Fruit fly (Drosophila melanogaster): ENCODE measurements around the gene CG10348.

DNA sequence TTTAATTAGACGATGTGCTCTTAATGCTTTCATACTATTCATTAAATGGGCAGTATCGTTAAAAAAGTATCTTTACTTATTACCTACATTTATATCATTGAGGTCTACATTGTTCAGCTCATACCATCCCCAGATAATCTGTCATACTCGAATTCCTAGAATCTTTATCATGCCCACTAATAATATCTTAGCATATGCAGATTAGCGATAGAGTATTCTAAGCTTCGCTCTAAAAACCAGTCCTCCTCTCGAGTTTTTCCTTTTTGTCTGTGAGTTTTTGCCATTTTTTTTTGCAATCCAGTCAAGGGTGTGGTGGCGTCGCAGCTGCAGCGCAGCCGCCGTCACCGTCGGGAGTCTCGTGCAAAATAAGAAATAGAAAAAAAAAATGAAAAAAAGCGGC, 20.5 kb upstream of the CG10348 start:
- TF ChIP-seq Vsx2 (GFP tag; optimal IDR thresholded peaks at IDR 0.05; ENCODE audit: partially characterized antibody): no peak
- TF ChIP-seq Abd-B (GFP tag; optimal IDR thresholded peaks at IDR 0.05): no peak
- TF ChIP-seq foxo (GFP tag; optimal IDR thresholded peaks at IDR 0.05): no peak
- TF ChIP-seq Myc (optimal IDR thresholded peaks at IDR 0.05): no peak
- no peak for TF ChIP-seq Dif (GFP tag; optimal IDR thresholded peaks at IDR 0.05; ENCODE audit: partially characterized antibody)
- no peak for TF ChIP-seq dmrt93B (GFP tag; optimal IDR thresholded peaks at IDR 0.05)
- TF ChIP-seq GATAd (GFP tag; optimal IDR thresholded peaks at IDR 0.05): no peak
- TF ChIP-seq rgr (GFP tag; optimal IDR thresholded peaks at IDR 0.05): no peak
- TF ChIP-seq Dfd (GFP tag; optimal IDR thresholded peaks at IDR 0.05): no peak
- TF ChIP-seq brk (GFP tag; optimal IDR thresholded peaks at IDR 0.05): no peak
- no peak for TF ChIP-seq N (GFP tag; optimal IDR thresholded peaks at IDR 0.05)
